Fruit fly (Drosophila melanogaster) whole organism, embryonic: ENCODE measurements around the gene Dok.

ENCODE experiments used
- Ada2b ChIP-seq: fragments of 200-800 bp; sonication (Bioruptor generic); IDR thresholded peaks from 2 replicates; pipeline ENCODE4 v1.3.6; 2022; ENCODE audit warnings: missing biosample characterization, missing genetic modification characterization
- CG10209 ChIP-seq: fragments of 200-800 bp; sonication (Bioruptor generic); optimal IDR thresholded peaks from 3 replicates; lab custom pipeline; 2017; ENCODE audit warnings: missing biosample characterization, mild to moderate bottlenecking, missing genetic modification characterization, missing genetic modification reagents
- CG10959 ChIP-seq: fragments of 200-800 bp; sonication (Bioruptor generic); IDR thresholded peaks from 2 replicates; pipeline ENCODE4 v1.3.6; 2022; ENCODE audit warnings: missing biosample characterization, missing genetic modification characterization
- CG11723 ChIP-seq: fragments of 200-800 bp; sonication (Bioruptor generic); optimal IDR thresholded peaks from 2 replicates; lab custom pipeline; 2017; ENCODE audit warnings: missing biosample characterization, mild to moderate bottlenecking, missing genetic modification characterization
- CG12769 ChIP-seq: fragments of 200-800 bp; sonication (Bioruptor generic); optimal IDR thresholded peaks from 2 replicates; lab custom pipeline; 2019; ENCODE audit warnings: missing biosample characterization, mild to moderate bottlenecking, missing genetic modification characterization, moderate library complexity
- CG13424 ChIP-seq: fragments of 200-800 bp; sonication (Bioruptor generic); optimal IDR thresholded peaks from 2 replicates; lab custom pipeline; 2019; ENCODE audit warnings: missing biosample characterization, mild to moderate bottlenecking, missing genetic modification characterization, moderate library complexity
- CG13775 ChIP-seq: fragments of 200-800 bp; sonication (Bioruptor generic); optimal IDR thresholded peaks from 3 replicates; lab custom pipeline; 2017; ENCODE audit warnings: missing biosample characterization, mild to moderate bottlenecking, missing genetic modification characterization
- CG14441 ChIP-seq: fragments of 200-800 bp; sonication (Bioruptor generic); IDR thresholded peaks from 2 replicates; pipeline ENCODE4 v1.3.6; 2022; ENCODE audit warnings: missing biosample characterization, missing genetic modification characterization
- CG15011 ChIP-seq: fragments of 200-800 bp; sonication (Bioruptor generic); optimal IDR thresholded peaks from 3 replicates; lab custom pipeline; 2018; ENCODE audit warnings: missing biosample characterization, mild to moderate bottlenecking, missing genetic modification characterization
- CG15479 ChIP-seq: fragments of 200-800 bp; sonication (Bioruptor generic); optimal IDR thresholded peaks from 3 replicates; lab custom pipeline; 2019; ENCODE audit warnings: missing biosample characterization, mild to moderate bottlenecking, missing genetic modification characterization, moderate library complexity
- CG1603 ChIP-seq: fragments of 200-800 bp; sonication (Bioruptor generic); optimal IDR thresholded peaks from 2 replicates; lab custom pipeline; 2019; ENCODE audit warnings: missing biosample characterization, mild to moderate bottlenecking, missing genetic modification characterization, moderate library complexity
- CG1792 ChIP-seq: fragments of 200-800 bp; sonication (Bioruptor generic); optimal IDR thresholded peaks from 2 replicates; lab custom pipeline; 2016; ENCODE audit warnings: missing biosample characterization, missing genetic modification characterization
- CG2889 ChIP-seq: fragments of 200-800 bp; sonication (Bioruptor generic); IDR thresholded peaks from 3 replicates; pipeline ENCODE4 v1.3.6; 2022; ENCODE audit warnings: missing biosample characterization, missing genetic modification characterization
- CG3163 ChIP-seq: fragments of 200-800 bp; sonication (Bioruptor generic); optimal IDR thresholded peaks from 3 replicates; lab custom pipeline; 2016; ENCODE audit warnings: missing biosample characterization, missing genetic modification characterization
- CG7372 ChIP-seq: fragments of 200-800 bp; sonication (Bioruptor generic); IDR thresholded peaks from 2 replicates; pipeline ENCODE4 v1.3.6; 2022; ENCODE audit warnings: missing biosample characterization, missing genetic modification characterization
- CG7987 ChIP-seq: fragments of 200-800 bp; sonication (Bioruptor generic); optimal IDR thresholded peaks from 2 replicates; lab custom pipeline; 2018; ENCODE audit warnings: missing biosample characterization, mild to moderate bottlenecking, missing genetic modification characterization, moderate library complexity
- CG8281 ChIP-seq: fragments of 200-800 bp; sonication (Bioruptor generic); optimal IDR thresholded peaks from 2 replicates; lab custom pipeline; 2018; ENCODE audit warnings: missing biosample characterization, mild to moderate bottlenecking, missing genetic modification characterization, moderate library complexity
- Deaf1 ChIP-seq: fragments of 200-800 bp; optimal IDR thresholded peaks from 3 replicates; lab custom pipeline; 2019; ENCODE audit warnings: missing biosample characterization, mild to moderate bottlenecking, missing genetic modification characterization, moderate library complexity
- Drgx ChIP-seq: fragments of 200-800 bp; sonication (Bioruptor generic); IDR thresholded peaks from 2 replicates; pipeline ENCODE4 v1.3.6; 2022; ENCODE audit warnings: missing biosample characterization, missing genetic modification characterization
- ERR ChIP-seq: fragments of 200-800 bp; sonication (Bioruptor generic); optimal IDR thresholded peaks from 2 replicates; lab custom pipeline; 2016; ENCODE audit warnings: missing biosample characterization, missing genetic modification characterization
- Hr39 ChIP-seq: fragments of >200 bp; optimal IDR thresholded peaks from 2 replicates; lab custom pipeline; 2017
- Hr78 ChIP-seq, 2 experiments: fragments of 200-800 bp in 1 of 2; fragments of >200 bp in 1 of 2; sonication (Bioruptor generic) in 1 of 2; optimal IDR thresholded peaks; 2 replicates each; lab custom pipeline; 2017 to 2019; ENCODE audit warnings: missing biosample characterization in 2 of 2, missing genetic modification characterization in 2 of 2, mild to moderate bottlenecking in 1 of 2, moderate library complexity in 1 of 2
- Lim3 ChIP-seq: fragments of 200-800 bp; sonication (Bioruptor generic); IDR thresholded peaks from 2 replicates; pipeline ENCODE4 v1.3.6; 2022; ENCODE audit warnings: missing biosample characterization, missing genetic modification characterization
- MTF-1 ChIP-seq: fragments of 200-800 bp; sonication (Bioruptor generic); optimal IDR thresholded peaks from 2 replicates; lab custom pipeline; 2018; ENCODE audit warnings: missing biosample characterization, mild to moderate bottlenecking, missing genetic modification characterization, borderline replicate concordance
- Neu2 ChIP-seq: fragments of 200-800 bp; sonication (Bioruptor generic); optimal IDR thresholded peaks from 3 replicates; lab custom pipeline; 2016; ENCODE audit warnings: missing biosample characterization, missing genetic modification characterization, borderline replicate concordance
- Nf-YA ChIP-seq: fragments of 200-800 bp; sonication (Bioruptor generic); IDR thresholded peaks from 2 replicates; pipeline ENCODE4 v1.3.6; 2022; ENCODE audit warnings: missing biosample characterization, missing genetic modification characterization
- NfI ChIP-seq: fragments of 200-800 bp; sonication (Bioruptor generic); optimal IDR thresholded peaks from 3 replicates; lab custom pipeline; 2018; ENCODE audit warnings: missing biosample characterization, mild to moderate bottlenecking, missing genetic modification characterization, moderate library complexity
- Poxn ChIP-seq: fragments of 200-800 bp; sonication (Bioruptor generic); IDR thresholded peaks from 2 replicates; pipeline ENCODE4 v1.3.6; 2022; ENCODE audit warnings: missing biosample characterization, missing genetic modification characterization
- Ravus ChIP-seq: fragments of 200-800 bp; sonication (Bioruptor generic); IDR thresholded peaks from 2 replicates; pipeline ENCODE4 v1.3.6; 2022; ENCODE audit warnings: missing biosample characterization, missing genetic modification characterization
- Six4 ChIP-seq: fragments of 200-800 bp; sonication (Bioruptor generic); optimal IDR thresholded peaks from 2 replicates; lab custom pipeline; 2016; ENCODE audit warnings: missing biosample characterization, missing genetic modification characterization
- Sry-δ ChIP-seq: fragments of 200-800 bp; sonication (Bioruptor generic); optimal IDR thresholded peaks from 2 replicates; lab custom pipeline; 2016; ENCODE audit warnings: missing biosample characterization, missing genetic modification characterization
- Usf ChIP-seq: fragments of 200-800 bp; sonication (Bioruptor generic); optimal IDR thresholded peaks from 2 replicates; lab custom pipeline; 2017; ENCODE audit warnings: missing genotype, missing biosample characterization, missing genetic modification characterization
- dimm ChIP-seq: fragments of 200-800 bp; sonication (Bioruptor generic); IDR thresholded peaks from 2 replicates; pipeline ENCODE4 v1.3.6; 2022; ENCODE audit warnings: missing biosample characterization, missing genetic modification characterization
- fd64A ChIP-seq: fragments of 200-800 bp; sonication (Bioruptor generic); optimal IDR thresholded peaks from 3 replicates; lab custom pipeline; 2018; ENCODE audit warnings: missing biosample characterization, mild to moderate bottlenecking, missing genetic modification characterization
- ftz-f1 ChIP-seq: fragments of 200-800 bp; sonication (Bioruptor generic); optimal IDR thresholded peaks from 2 replicates; lab custom pipeline; 2016; ENCODE audit warnings: missing biosample characterization, missing genetic modification characterization
- fu2 ChIP-seq: fragments of 200-800 bp; sonication (Bioruptor generic); optimal IDR thresholded peaks from 2 replicates; lab custom pipeline; 2016; ENCODE audit warnings: missing biosample characterization, missing genetic modification characterization
- gfzf ChIP-seq: fragments of 200-800 bp; sonication (Bioruptor generic); optimal IDR thresholded peaks from 2 replicates; lab custom pipeline; 2016; ENCODE audit warnings: missing biosample characterization, mild to moderate bottlenecking, missing genetic modification characterization, moderate library complexity
- grau ChIP-seq: fragments of 200-800 bp; optimal IDR thresholded peaks from 3 replicates; lab custom pipeline; 2019; ENCODE audit warnings: missing biosample characterization, mild to moderate bottlenecking, missing genetic modification characterization, moderate library complexity
- grn ChIP-seq: fragments of 200-800 bp; sonication (Bioruptor generic); optimal IDR thresholded peaks from 3 replicates; lab custom pipeline; 2017; ENCODE audit warnings: missing biosample characterization, missing genetic modification characterization
- hth ChIP-seq: fragments of >200 bp; optimal IDR thresholded peaks from 2 replicates; lab custom pipeline; 2017; ENCODE audit warnings: inconsistent platforms
- nerfin-2 ChIP-seq: fragments of 200-800 bp; sonication (Bioruptor generic); IDR thresholded peaks from 2 replicates; pipeline ENCODE4 v1.3.6; 2022; ENCODE audit warnings: missing biosample characterization, missing genetic modification characterization; ENCODE audit not compliant: partially characterized antibody
- onecut ChIP-seq: fragments of 200-800 bp; sonication (Bioruptor generic); IDR thresholded peaks from 2 replicates; pipeline ENCODE4 v1.3.6; 2022; ENCODE audit warnings: missing biosample characterization, missing genetic modification characterization
- otp ChIP-seq: fragments of 200-800 bp; sonication (Bioruptor generic); IDR thresholded peaks from 3 replicates; pipeline ENCODE4, ENCODE4 v1.3.6; 2022; ENCODE audit warnings: missing biosample characterization, missing genetic modification characterization
- pros ChIP-seq: fragments of 200-800 bp; sonication (Bioruptor generic); optimal IDR thresholded peaks from 3 replicates; lab custom pipeline; 2019; ENCODE audit warnings: missing biosample characterization, mild to moderate bottlenecking, missing genetic modification characterization, moderate library complexity
- rib ChIP-seq: fragments of 200-800 bp; sonication (Bioruptor generic); IDR thresholded peaks from 2 replicates; pipeline ENCODE4 v1.3.6; 2022; ENCODE audit warnings: missing biosample characterization, missing genetic modification characterization
- shn ChIP-seq: fragments of 200-800 bp; sonication (Bioruptor generic); optimal IDR thresholded peaks from 3 replicates; lab custom pipeline; 2016; ENCODE audit warnings: missing biosample characterization, missing genetic modification characterization
- sisA ChIP-seq: fragments of 200-800 bp; sonication (Bioruptor generic); IDR thresholded peaks from 2 replicates; pipeline ENCODE4 v1.3.6; 2022; ENCODE audit warnings: missing biosample characterization, missing genetic modification characterization
- sqz ChIP-seq: fragments of 200-800 bp; sonication (Bioruptor generic); optimal IDR thresholded peaks from 3 replicates; lab custom pipeline; 2018; ENCODE audit warnings: missing biosample characterization, mild to moderate bottlenecking, missing genetic modification characterization
- stc ChIP-seq: fragments of 200-800 bp; sonication (Bioruptor generic); IDR thresholded peaks from 2 replicates; pipeline ENCODE4 v1.3.6; 2022; ENCODE audit warnings: missing biosample characterization, missing genetic modification characterization
- tup ChIP-seq: fragments of 200-800 bp; sonication (Bioruptor generic); optimal IDR thresholded peaks from 2 replicates; lab custom pipeline; 2016; ENCODE audit warnings: missing biosample characterization, mild to moderate bottlenecking, missing genetic modification characterization, moderate library complexity
- zfh2 ChIP-seq: fragments of 200-800 bp; sonication (Bioruptor generic); optimal IDR thresholded peaks from 2 replicates; lab custom pipeline; 2016; ENCODE audit warnings: missing biosample characterization, missing genetic modification characterization

Gene Dok

dm6 chrX:7305753-7306338 lies 18.2 kb upstream of the Dok start (continued):
- TF ChIP-seq Six4 (GFP tag; lab: Kevin White, UChicago) (no peak), ftz-f1 (no peak), Usf (GFP tag; lab: Kevin White, UChicago) (peak; percentile 51), CG2889 (GFP tag; lab: Robert Waterston, UW) (no peak), Lim3 (0 out of 2 replicates have a peak, but pooled peaks have one; percentile 7), dimm (0 out of 2 replicates have a peak, but pooled peaks have one; percentile 30), Deaf1 (no peak), onecut (GFP tag; lab: Robert Waterston, UW) (peak; percentile 32; the same call in 1 of the 2 replicates), Hr39 (lab: Kevin White, UChicago) (no peak), CG1792 (GFP tag; lab: Kevin White, UChicago) (no peak), CG14441 (peak; percentile 41; the same call in 1 of the 2 replicates), grn (GFP tag; lab: Kevin White, UChicago) (no peak), CG11723 (peak; percentile 37), Nf-YA (GFP tag; lab: Robert Waterston, UW) (no peak), Hr78 (GFP tag; optimal IDR thresholded peaks at IDR 0.05; lab: Kevin White, UChicago) (no peak), shn (GFP tag; lab: Kevin White, UChicago) (no peak), CG1603 (tag; lab: Kevin White, UChicago) (peak; percentile 24), CG7987 (GFP tag; lab: Kevin White, UChicago) (peak; percentile 23), CG3163 (GFP tag; lab: Kevin White, UChicago) (peak; percentile 26), CG10959 (no peak), grau (peak; percentile 64), CG13775 (peak; percentile 71), CG13424 (tag; lab: Kevin White, UChicago) (peak; percentile 55), nerfin-2 (no peak), otp (GFP tag; lab: Robert Waterston, UW) (0 out of 3 replicates have a peak, but pooled peaks have one; percentile 50), Neu2 (GFP tag; lab: Kevin White, UChicago) (no peak), stc (GFP tag; lab: Robert Waterston, UW) (no peak), ERR (GFP tag; lab: Kevin White, UChicago) (no peak), rib (GFP tag; lab: Robert Waterston, UW) (no peak), CG15011 (GFP tag; lab: Kevin White, UChicago) (peak; percentile 11), Drgx (GFP tag; lab: Robert Waterston, UW) (peak; percentile 72), CG10209 (peak; percentile 69), fu2 (no peak), CG8281 (tag; lab: Kevin White, UChicago) (peak; percentile 18), tup (no peak), gfzf (no peak), Ada2b (GFP tag; lab: Robert Waterston, UW) (0 out of 2 replicates have a peak, but pooled peaks have one; percentile 15), Sry-δ (GFP tag; lab: Kevin White, UChicago) (no peak), Ravus (GFP tag; lab: Robert Waterston, UW) (no peak), pros (GFP tag; lab: Kevin White, UChicago) (no peak), CG15479 (peak; percentile 56), hth (lab: Kevin White, UChicago) (no peak), MTF-1 (GFP tag; lab: Kevin White, UChicago) (peak; percentile 23), fd64A (GFP tag; lab: Kevin White, UChicago) (peak; percentile 13), NfI (peak; percentile 33), CG7372 (0 out of 2 replicates have a peak, but pooled peaks have one; percentile 12), Poxn (GFP tag; lab: Robert Waterston, UW) (no peak), CG12769 (tag; lab: Kevin White, UChicago) (peak; percentile 51), sisA (GFP tag; lab: Robert Waterston, UW) (peak; percentile 40), zfh2 (GFP tag; lab: Kevin White, UChicago) (no peak), sqz (GFP tag; lab: Kevin White, UChicago) (peak; percentile 98)
